Worm (Caenorhabditis elegans) whole organism, midembryonic: ENCODE measurements around the gene acl-4.

Source experiments
- T22C8.4 ChIP-seq: fragments of 200-800 bp; sonication (Bioruptor generic); IDR thresholded peaks from 2 replicates; pipeline ENCODE4 v1.3.6; 2022; ENCODE audit warnings: missing genetic modification characterization, missing compliant biosample characterization
- cog-1 ChIP-seq: sonication (generic microtip); optimal IDR thresholded peaks from 2 replicates; lab custom pipeline; 2016; ENCODE audit warnings: missing genetic modification characterization, missing compliant biosample characterization
- flt-1 ChIP-seq: fragments of 200-800 bp; sonication (Bioruptor generic); IDR thresholded peaks from 2 replicates; pipeline ENCODE4 v1.3.6; 2022; ENCODE audit warnings: missing genetic modification characterization, missing compliant biosample characterization
- klf-2 ChIP-seq: fragments of 200-800 bp; sonication (Bioruptor generic); conservative IDR thresholded peaks from 2 replicates; pipeline ENCODE4 v1.3.6; 2022; ENCODE audit warnings: missing genetic modification reagents, missing genetic modification characterization, missing compliant biosample characterization
- med-1 ChIP-seq: sonication (generic microtip); optimal IDR thresholded peaks from 2 replicates; lab custom pipeline; 2017; ENCODE audit warnings: missing genetic modification characterization, mild to moderate bottlenecking, missing compliant biosample characterization, antibody characterized with exemption, missing genetic modification reagents; ENCODE audit not compliant: insufficient read depth
- ref-1 ChIP-seq: fragments of 200-800 bp; sonication (Bioruptor generic); conservative IDR thresholded peaks from 2 replicates; pipeline ENCODE4 v1.3.6; 2022; ENCODE audit warnings: missing genetic modification reagents, missing genetic modification characterization, missing compliant biosample characterization
- tab-1 ChIP-seq: fragments of 200-800 bp; sonication (Bioruptor generic); IDR thresholded peaks from 2 replicates; pipeline ENCODE4 v1.3.6; 2022; ENCODE audit warnings: missing genetic modification characterization, missing compliant biosample characterization
- ztf-23 ChIP-seq: fragments of 200-800 bp; sonication (Bioruptor generic); IDR thresholded peaks from 2 replicates; pipeline ENCODE4 v1.3.6; 2022; ENCODE audit warnings: missing genetic modification reagents, missing genetic modification characterization, missing compliant biosample characterization
- ztf-29 ChIP-seq: fragments of 200-800 bp; sonication (Bioruptor generic); IDR thresholded peaks from 2 replicates; pipeline ENCODE4 v1.3.6; 2022; ENCODE audit warnings: missing genetic modification reagents, missing genetic modification characterization, missing compliant biosample characterization

Gene acl-4

DNA sequence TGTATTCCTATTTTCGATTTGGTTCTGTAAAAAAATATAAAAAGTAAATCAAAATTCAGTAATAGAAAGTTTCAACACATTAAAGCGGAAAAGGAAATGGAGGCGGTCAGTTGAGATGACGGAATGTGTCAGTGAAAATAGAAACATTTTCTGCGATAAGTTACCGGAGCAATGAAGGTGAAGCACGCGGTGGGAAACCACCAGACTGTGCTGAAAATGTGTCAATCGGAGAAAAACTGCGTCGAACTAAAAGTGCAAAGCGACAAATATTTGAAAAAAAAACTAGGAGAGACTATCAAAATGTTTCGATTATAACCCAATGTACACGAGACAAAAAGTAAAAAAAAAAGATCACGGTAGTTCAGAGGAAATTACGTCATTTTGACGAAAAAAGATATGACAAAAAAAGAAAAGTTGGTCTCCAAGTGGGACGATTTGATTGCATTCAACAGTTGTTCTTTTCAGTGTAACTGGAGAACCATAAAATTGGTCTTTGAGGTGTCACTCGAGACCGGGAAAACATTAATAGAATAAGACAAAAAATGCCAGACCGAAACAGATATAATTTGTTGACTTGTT, at the start of gene acl-4:
acl-4 (minus strand) TSS at position 27 of the 579 bp plus-strand sequence.
- no peak for TF ChIP-seq T22C8.4 (GFP tag; lab: Robert Waterston, UW)
- no peak for TF ChIP-seq tab-1 (GFP tag; lab: Robert Waterston, UW)
- TF ChIP-seq ztf-23 (GFP tag; lab: Robert Waterston, UW) = no peak
- no peak for TF ChIP-seq flt-1
- TF ChIP-seq ref-1 (GFP tag; lab: Robert Waterston, UW) = no peak
- TF ChIP-seq cog-1 = no peak
- TF ChIP-seq med-1 (GFP tag; lab: Kevin White, UChicago) = no peak
- no peak for TF ChIP-seq ztf-29
- no peak for TF ChIP-seq klf-2 (GFP tag; lab: Robert Waterston, UW)

DNA sequence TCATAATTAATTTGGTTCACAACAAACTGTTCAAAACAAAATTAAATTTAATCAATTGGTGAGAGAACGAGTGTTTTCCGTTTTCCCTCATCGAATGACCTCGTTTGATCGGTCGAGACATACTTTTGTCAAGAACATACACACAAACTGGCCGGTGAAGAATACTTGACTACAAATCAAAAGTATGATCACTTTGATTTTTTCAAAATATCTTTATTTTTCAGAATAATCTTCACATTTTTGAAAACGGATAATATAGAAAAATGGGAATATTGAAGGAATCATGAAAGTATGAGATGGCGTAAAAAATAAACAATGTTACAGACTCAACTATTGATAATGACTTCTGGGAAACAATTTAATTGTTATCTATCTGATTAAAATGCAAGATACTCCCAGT, 47.9 kb upstream of the acl-4 start, which contains the start of gene swip-10:
swip-10 (minus strand) TSS at position 101 of the 400 bp plus-strand sequence.
- TF ChIP-seq ref-1 (GFP tag; lab: Robert Waterston, UW) = no peak
- TF ChIP-seq med-1 (GFP tag; lab: Kevin White, UChicago) = no peak

DNA sequence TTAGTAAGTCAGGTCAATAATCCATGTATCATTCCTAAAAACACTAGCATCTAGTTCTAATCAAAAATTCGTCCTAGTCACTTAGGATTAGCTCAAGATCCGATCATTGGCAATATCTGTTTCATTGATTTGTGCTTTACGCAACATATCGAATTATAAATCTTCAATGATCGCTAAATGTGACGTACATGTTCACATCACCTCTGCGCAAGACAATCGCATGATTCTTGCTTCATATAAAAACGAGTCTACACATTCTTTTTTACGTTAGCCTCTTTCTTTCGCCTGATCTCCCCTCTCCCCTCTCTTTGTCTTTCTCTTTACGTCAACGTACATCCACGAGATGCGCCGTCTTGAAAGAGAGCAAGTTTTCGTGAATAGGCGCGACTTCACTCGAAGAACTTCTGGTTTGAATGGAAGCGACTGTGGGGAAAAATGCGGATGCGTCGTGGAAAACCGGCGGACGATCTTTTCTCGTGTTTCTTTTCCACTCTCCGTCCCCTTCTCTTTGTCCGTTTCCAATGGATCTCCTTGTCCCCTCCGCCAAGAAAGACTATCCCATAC, 46.1 kb upstream of the acl-4 start:
- TF ChIP-seq ztf-29 = no peak
- TF ChIP-seq med-1 (GFP tag; lab: Kevin White, UChicago) = no peak
- no peak for TF ChIP-seq flt-1
- no peak for TF ChIP-seq cog-1
- no peak for TF ChIP-seq tab-1 (GFP tag; lab: Robert Waterston, UW)

DNA sequence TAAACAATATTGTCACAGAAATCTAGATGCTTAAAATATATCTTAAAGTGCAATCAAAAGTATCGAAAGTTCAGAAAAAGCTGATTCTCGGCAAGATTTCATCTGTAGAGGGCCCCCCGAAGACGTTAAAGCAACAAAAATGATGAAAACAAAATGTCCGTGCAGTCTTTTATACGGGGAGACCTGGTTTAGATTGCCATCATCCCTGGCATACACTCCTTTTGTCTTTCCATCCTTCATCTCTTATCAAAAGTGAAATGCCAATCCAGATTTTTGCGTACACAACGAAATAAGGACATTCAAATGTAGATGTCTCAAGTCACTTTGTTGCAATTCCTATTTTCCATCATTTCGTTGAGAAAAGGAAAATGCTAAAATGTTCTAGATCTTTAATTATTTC, 43.9 kb upstream of the acl-4 start:
- TF ChIP-seq ztf-23 (GFP tag; lab: Robert Waterston, UW) (no peak), flt-1 (no peak), klf-2 (GFP tag; lab: Robert Waterston, UW) (no peak), med-1 (GFP tag; lab: Kevin White, UChicago) (no peak), cog-1 (no peak)

DNA sequence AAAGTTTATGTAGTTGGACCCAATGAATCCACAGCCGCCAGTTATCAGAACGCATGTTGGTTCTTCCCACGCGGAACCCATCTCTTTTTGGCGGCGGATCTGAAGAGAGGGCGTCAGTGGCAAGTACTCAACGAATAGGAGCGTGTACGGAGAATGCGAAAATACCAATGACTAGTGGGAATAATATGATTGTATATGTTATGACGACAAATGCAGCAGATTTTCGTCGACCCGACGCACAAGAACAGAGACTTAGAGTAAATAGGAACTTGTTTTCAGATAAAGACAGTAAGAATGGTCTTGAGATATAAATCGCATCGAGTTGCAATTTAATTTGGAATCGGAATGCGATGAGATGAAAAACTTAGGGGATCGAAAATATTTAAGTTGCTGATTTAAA, 42.8 kb upstream of the acl-4 start, which contains the start of gene bus-5:
bus-5 (minus strand) TSS at position 101 of the 400 bp plus-strand sequence.
- TF ChIP-seq ztf-23 (GFP tag; lab: Robert Waterston, UW) (no peak), ref-1 (GFP tag; lab: Robert Waterston, UW) (no peak), flt-1 (no peak), tab-1 (GFP tag; lab: Robert Waterston, UW) (no peak), T22C8.4 (GFP tag; lab: Robert Waterston, UW) (no peak), med-1 (GFP tag; lab: Kevin White, UChicago) (no peak), klf-2 (GFP tag; lab: Robert Waterston, UW) (no peak), ztf-29 (no peak), cog-1 (no peak)

DNA sequence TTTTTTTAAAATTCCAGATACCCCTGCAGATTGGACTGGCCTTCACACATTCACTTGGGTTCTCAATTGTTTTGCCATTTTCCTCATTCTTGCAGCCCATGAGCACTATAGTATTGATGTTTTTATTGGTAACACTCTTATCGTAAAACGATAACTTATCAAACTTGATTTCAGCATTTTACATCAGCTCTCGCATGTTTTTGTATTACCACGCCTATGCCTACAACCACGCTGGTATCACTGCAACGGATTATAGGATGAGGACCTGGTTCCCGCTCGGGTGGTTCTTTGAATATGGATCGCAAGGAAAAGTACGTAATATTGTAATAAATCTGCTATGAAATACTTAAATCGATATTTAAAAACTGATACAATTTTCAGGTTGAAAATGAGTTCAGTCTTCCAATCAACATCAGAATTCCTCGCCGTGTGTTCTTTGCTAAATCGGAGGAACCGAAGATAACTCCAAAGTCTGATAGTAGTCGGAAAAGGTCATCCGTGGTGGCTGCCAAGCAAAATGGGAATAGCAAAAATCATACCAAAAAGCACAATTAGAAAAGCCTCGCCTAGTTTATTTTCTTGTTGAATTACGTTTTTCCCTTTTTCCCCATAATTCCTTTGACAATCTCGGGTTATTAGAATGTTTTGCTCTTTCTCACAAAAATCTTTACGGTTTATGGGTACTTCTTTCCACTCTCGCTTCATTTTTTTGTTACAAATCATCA, 40.5 kb upstream of the acl-4 start:
- no peak for TF ChIP-seq ztf-23 (GFP tag; lab: Robert Waterston, UW)
- no peak for TF ChIP-seq klf-2 (GFP tag; lab: Robert Waterston, UW)
- TF ChIP-seq tab-1 (GFP tag; lab: Robert Waterston, UW) = no peak
- no peak for TF ChIP-seq T22C8.4 (GFP tag; lab: Robert Waterston, UW)

DNA sequence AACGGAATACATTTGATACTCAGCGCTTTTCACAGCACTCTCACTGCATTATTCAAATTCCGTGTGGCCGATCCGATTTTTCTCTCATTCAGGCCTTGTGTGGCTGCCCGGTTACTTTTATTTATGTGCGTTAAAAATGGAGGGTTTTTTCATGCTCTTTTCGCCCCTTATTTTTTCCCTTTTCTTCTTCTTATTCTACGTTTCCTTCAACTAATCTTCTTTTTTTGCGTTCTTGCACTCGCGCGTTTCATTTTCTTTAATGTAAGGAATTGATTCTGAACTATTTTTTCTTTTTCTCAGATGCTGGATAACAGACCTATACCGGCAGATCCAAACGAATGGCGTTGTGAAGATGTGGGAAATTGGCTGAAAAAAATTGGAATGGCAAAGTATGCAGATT, 38.4 kb upstream of the acl-4 start, which contains the start of gene F53B1.2:
F53B1.2 (plus strand) TSS at position 301 of the 400 bp plus-strand sequence.
- TF ChIP-seq klf-2 (GFP tag; lab: Robert Waterston, UW) = no peak
- TF ChIP-seq ref-1 (GFP tag; lab: Robert Waterston, UW) = no peak
- TF ChIP-seq ztf-23 (GFP tag; lab: Robert Waterston, UW) = no peak
- no peak for TF ChIP-seq T22C8.4 (GFP tag; lab: Robert Waterston, UW)
- no peak for TF ChIP-seq flt-1
- no peak for TF ChIP-seq tab-1 (GFP tag; lab: Robert Waterston, UW)
- no peak for TF ChIP-seq cog-1

DNA sequence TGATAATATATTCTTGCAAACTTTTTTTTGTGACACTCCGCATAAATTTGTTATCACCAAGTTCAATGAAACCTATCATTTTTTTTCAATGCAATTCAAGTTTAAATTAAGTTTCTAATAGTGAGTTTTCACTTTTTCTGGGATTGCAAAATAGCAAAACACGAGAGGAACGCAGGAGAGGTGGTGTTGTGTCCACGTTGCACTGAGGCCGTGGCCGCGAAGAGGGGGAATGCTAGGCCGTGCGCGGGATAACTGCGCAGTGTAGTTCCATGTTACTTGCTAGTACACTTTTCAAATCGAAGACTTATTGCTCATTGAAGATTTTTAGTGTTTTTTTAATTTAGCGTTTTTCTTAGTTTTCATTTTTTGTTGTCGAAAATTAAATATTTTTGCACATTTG, 37.9 kb upstream of the acl-4 start:
- TF ChIP-seq flt-1 (0 out of 2 replicates have a peak, but pooled peaks have one; percentile 29), med-1 (GFP tag; lab: Kevin White, UChicago) (no peak)

DNA sequence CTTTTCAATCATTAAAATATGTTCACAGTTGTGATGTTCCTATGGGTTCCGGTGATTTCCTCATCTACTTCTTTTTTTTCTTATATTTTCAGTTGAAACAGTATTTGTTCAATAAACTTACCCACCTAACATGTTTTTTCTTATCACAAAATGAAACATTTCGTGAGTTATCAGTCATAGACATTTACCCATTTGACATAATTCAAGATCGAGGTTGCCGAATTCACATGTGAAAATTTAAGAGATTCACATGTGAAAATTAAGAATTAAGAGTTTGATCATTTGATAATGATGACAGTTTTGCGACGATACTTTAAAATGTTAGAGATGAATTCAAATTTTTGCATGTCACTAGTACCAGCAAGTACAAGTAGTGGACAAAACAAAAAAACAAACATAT, 37.2 kb upstream of the acl-4 start:
- TF ChIP-seq cog-1 = no peak
- no peak for TF ChIP-seq T22C8.4 (GFP tag; lab: Robert Waterston, UW)
- TF ChIP-seq ref-1 (GFP tag; lab: Robert Waterston, UW) = no peak
- no peak for TF ChIP-seq klf-2 (GFP tag; lab: Robert Waterston, UW)
- TF ChIP-seq med-1 (GFP tag; lab: Kevin White, UChicago) = no peak
- no peak for TF ChIP-seq flt-1
- TF ChIP-seq ztf-23 (GFP tag; lab: Robert Waterston, UW) = no peak
- TF ChIP-seq ztf-29 = no peak
- TF ChIP-seq tab-1 (GFP tag; lab: Robert Waterston, UW) = no peak

DNA sequence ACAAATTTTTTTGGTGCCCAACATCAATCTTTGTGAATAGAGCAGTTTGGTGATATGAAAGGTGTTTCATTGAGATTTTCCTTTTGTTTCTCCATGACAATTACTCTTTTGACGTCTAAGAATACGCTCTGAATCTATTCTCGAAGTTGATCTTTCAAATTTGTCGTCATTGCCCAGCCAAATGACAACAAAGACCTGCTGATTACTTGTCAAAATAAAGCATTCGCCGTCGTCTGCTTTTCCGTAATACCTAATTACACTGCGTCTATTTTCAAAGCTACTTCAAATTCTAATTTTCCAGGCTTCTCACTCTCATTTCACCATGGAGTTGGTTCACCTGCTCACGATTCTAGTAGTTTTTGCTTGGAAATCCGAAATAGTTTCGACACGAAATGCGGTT, 35.1 kb upstream of the acl-4 start, which contains the start of gene F53B1.3:
F53B1.3 (plus strand) TSS at position 301 of the 400 bp plus-strand sequence.
- TF ChIP-seq tab-1 (GFP tag; lab: Robert Waterston, UW) (no peak), med-1 (GFP tag; lab: Kevin White, UChicago) (no peak)
